Worm (Caenorhabditis elegans) whole organism, L3 larva: ENCODE measurements around the gene F29B9.7.
A peak's percentile ranks its signal among the peaks of the same experiment; 100 is the strongest.

ENCODE experiments used
- R02D3.7 ChIP-seq: fragments of 150-350 bp; optimal IDR thresholded peaks from 2 replicates; lab custom pipeline; 2014; ENCODE audit warnings: missing biosample characterization, missing genetic modification characterization
- ceh-16 ChIP-seq: sonication (generic microtip); optimal IDR thresholded peaks from 2 replicates; lab custom pipeline; 2017; ENCODE audit warnings: missing biosample characterization, missing genetic modification characterization
- ceh-28 ChIP-seq: fragments of 150-350 bp; optimal IDR thresholded peaks from 2 replicates; lab custom pipeline; 2014; ENCODE audit warnings: missing biosample characterization, missing genetic modification reagents, missing genetic modification characterization
- ceh-82 ChIP-seq: fragments of 150-350 bp; optimal IDR thresholded peaks from 2 replicates; lab custom pipeline; 2014; ENCODE audit warnings: missing biosample characterization, missing genetic modification characterization
- ceh-9 ChIP-seq: sonication (generic microtip); optimal IDR thresholded peaks from 2 replicates; lab custom pipeline; 2018; ENCODE audit warnings: missing biosample characterization, missing genetic modification characterization
- daf-12 ChIP-seq: fragments of 150-350 bp; optimal IDR thresholded peaks from 2 replicates; lab custom pipeline; 2014; ENCODE audit warnings: missing biosample characterization, missing genetic modification reagents, missing genetic modification characterization
- egl-5 ChIP-seq: fragments of 150-350 bp; optimal IDR thresholded peaks from 2 replicates; lab custom pipeline; 2017; ENCODE audit warnings: missing biosample characterization, missing genetic modification reagents, missing genetic modification characterization, inconsistent platforms
- elt-1 ChIP-seq: fragments of 150-350 bp; optimal IDR thresholded peaks from 2 replicates; lab custom pipeline; 2014; ENCODE audit warnings: missing biosample characterization, missing genetic modification characterization
- elt-2 ChIP-seq: sonication (generic microtip); optimal IDR thresholded peaks from 2 replicates; lab custom pipeline; 2016; ENCODE audit warnings: missing genetic modification reagents, mild to moderate bottlenecking, missing genetic modification characterization, missing compliant biosample characterization
- eor-1 ChIP-seq, 2 experiments: fragments of 150-350 bp; optimal IDR thresholded peaks; 2 replicates each; lab custom pipeline; 2014 to 2018; ENCODE audit warnings: missing biosample characterization in 2 of 2, missing genetic modification characterization in 2 of 2
- fkh-10 ChIP-seq: sonication (generic microtip); optimal IDR thresholded peaks from 2 replicates; lab custom pipeline; 2017; ENCODE audit warnings: missing biosample characterization, missing genetic modification reagents, missing genetic modification characterization
- fkh-2 ChIP-seq: fragments of 150-350 bp; optimal IDR thresholded peaks from 2 replicates; lab custom pipeline; 2014; ENCODE audit warnings: missing biosample characterization, missing genetic modification reagents, missing genetic modification characterization
- fos-1 ChIP-seq: fragments of 150-350 bp; optimal IDR thresholded peaks from 2 replicates; lab custom pipeline; 2014; ENCODE audit warnings: missing biosample characterization, missing genetic modification characterization
- hmg-11 ChIP-seq: sonication (generic microtip); optimal IDR thresholded peaks from 2 replicates; lab custom pipeline; 2016; ENCODE audit warnings: missing genetic modification characterization, missing compliant biosample characterization
- lin-15B ChIP-seq: fragments of 150-350 bp; optimal IDR thresholded peaks from 2 replicates; lab custom pipeline; 2014; ENCODE audit warnings: missing biosample characterization, missing genetic modification characterization
- lin-39 ChIP-seq: fragments of 150-350 bp; optimal IDR thresholded peaks from 2 replicates; lab custom pipeline; 2018; ENCODE audit warnings: missing biosample characterization, missing genetic modification reagents, missing genetic modification characterization
- lsy-12 ChIP-seq: sonication (generic microtip); optimal IDR thresholded peaks from 2 replicates; lab custom pipeline; 2016; ENCODE audit warnings: mild to moderate bottlenecking, missing genetic modification characterization, missing compliant biosample characterization
- mdl-1 ChIP-seq: fragments of 150-350 bp; optimal IDR thresholded peaks from 2 replicates; lab custom pipeline; 2014; ENCODE audit warnings: missing biosample characterization, missing genetic modification characterization
- mml-1 ChIP-seq: fragments of 150-350 bp; sonication (generic microtip); optimal IDR thresholded peaks from 3 replicates; lab custom pipeline; 2014; ENCODE audit warnings: missing biosample characterization, missing genetic modification characterization
- nhr-12 ChIP-seq: fragments of 150-350 bp; optimal IDR thresholded peaks from 2 replicates; lab custom pipeline; 2014; ENCODE audit warnings: missing biosample characterization, missing genetic modification characterization
- nhr-28 ChIP-seq: fragments of 150-350 bp; optimal IDR thresholded peaks from 2 replicates; lab custom pipeline; 2014; ENCODE audit warnings: missing biosample characterization, missing genetic modification characterization
- nhr-43 ChIP-seq: sonication (generic microtip); optimal IDR thresholded peaks from 2 replicates; lab custom pipeline; 2016; ENCODE audit warnings: mild to moderate bottlenecking, missing genetic modification characterization, missing compliant biosample characterization; ENCODE audit not compliant: poor library complexity, severe bottlenecking
- nhr-76 ChIP-seq: fragments of 150-350 bp; sonication (generic microtip); optimal IDR thresholded peaks from 5 replicates; lab custom pipeline; 2014; ENCODE audit warnings: missing biosample characterization, missing genetic modification characterization
- nhr-77 ChIP-seq: fragments of 150-350 bp; optimal IDR thresholded peaks from 2 replicates; lab custom pipeline; 2014; ENCODE audit warnings: missing biosample characterization, missing genetic modification characterization
- pha-4 ChIP-seq: fragments of 150-350 bp; optimal IDR thresholded peaks from 2 replicates; lab custom pipeline; 2014; ENCODE audit warnings: missing biosample characterization, missing genetic modification reagents, missing genetic modification characterization
- pqm-1 ChIP-seq: fragments of 150-350 bp; optimal IDR thresholded peaks from 2 replicates; lab custom pipeline; 2017; ENCODE audit warnings: missing biosample characterization, missing genetic modification characterization, inconsistent platforms
- sea-2 ChIP-seq: fragments of 150-350 bp; sonication (generic microtip); optimal IDR thresholded peaks from 4 replicates; lab custom pipeline; 2014; ENCODE audit warnings: missing biosample characterization, missing genetic modification reagents, missing genetic modification characterization
- skn-1 ChIP-seq: fragments of 150-350 bp; optimal IDR thresholded peaks from 2 replicates; lab custom pipeline; 2014; ENCODE audit warnings: missing biosample characterization, missing genetic modification characterization
- snpc-4 ChIP-seq: fragments of 150-350 bp; optimal IDR thresholded peaks from 2 replicates; lab custom pipeline; 2014; ENCODE audit warnings: missing biosample characterization, missing genetic modification characterization
- tbx-2 ChIP-seq: sonication (generic microtip); optimal IDR thresholded peaks from 2 replicates; lab custom pipeline; 2016; ENCODE audit warnings: mild to moderate bottlenecking, missing genetic modification characterization, missing compliant biosample characterization
- unc-39 ChIP-seq: sonication (generic microtip); optimal IDR thresholded peaks from 4 replicates; lab custom pipeline; 2017; ENCODE audit warnings: missing biosample characterization, missing genetic modification characterization
- unc-62 ChIP-seq: fragments of 150-350 bp; sonication (generic microtip); optimal IDR thresholded peaks from 4 replicates; lab custom pipeline; 2014; ENCODE audit warnings: missing biosample characterization, missing genetic modification reagents, missing genetic modification characterization
- zag-1 ChIP-seq: fragments of 150-350 bp; optimal IDR thresholded peaks from 2 replicates; lab custom pipeline; 2014; ENCODE audit warnings: missing biosample characterization, missing genetic modification characterization
- ztf-11 ChIP-seq: fragments of 150-350 bp; optimal IDR thresholded peaks from 2 replicates; lab custom pipeline; 2014; ENCODE audit warnings: missing biosample characterization, missing genetic modification characterization
- ztf-4 ChIP-seq: fragments of 150-350 bp; optimal IDR thresholded peaks from 2 replicates; lab custom pipeline; 2014; ENCODE audit warnings: missing biosample characterization, missing genetic modification characterization

The F29B9.7 gene

ce11 chrIV:4649460-4649859 is at the start of gene F29B9.7:
TSS of gene F29B9.7 (plus strand) at chrIV:4649760.
- TF ChIP-seq ceh-16 (no peak), lin-39 (tag; lab: Kevin White, UChicago) (no peak), ceh-82 (tag; lab: Kevin White, UChicago) (no peak), elt-1 (tag; lab: Kevin White, UChicago) (no peak), nhr-28 (tag; lab: Kevin White, UChicago) (no peak), R02D3.7 (tag; lab: Kevin White, UChicago) (no peak), fkh-10 (GFP tag; lab: Kevin White, UChicago) (no peak), mml-1 (tag; lab: Kevin White, UChicago) (no peak), elt-2 (tag; lab: Kevin White, UChicago) (no peak), lsy-12 (tag; lab: Kevin White, UChicago) (no peak)

ce11 chrIV:4602565-4602964 is 47.0 kb upstream of the F29B9.7 start, which contains the start of gene F19C7.4:
TSS of gene F19C7.4 (plus strand) at chrIV:4602865.
- TF ChIP-seq ceh-16 (no peak), unc-39 (no peak), elt-2 (tag; lab: Kevin White, UChicago) (no peak), unc-62 (GFP tag; lab: Kevin White, UChicago) (no peak)
- TF ChIP-seq, all 47 proteins: peak for 0

- TF ChIP-seq nhr-12 (tag; lab: Kevin White, UChicago) (no peak), pqm-1 (tag; lab: Kevin White, UChicago) (peak; percentile 42), fkh-2 (no peak), elt-2 (tag; lab: Kevin White, UChicago) (peak; percentile 73), unc-62 (GFP tag; lab: Kevin White, UChicago) (no peak), lin-15B (tag; lab: Kevin White, UChicago) (no peak)
- TF ChIP-seq, all 47 proteins: peak for 2
Measured at ce11 chrIV:4605608-4606007, 44.0 kb upstream of the F29B9.7 start, which contains the start of gene nspg-10. TSS of gene nspg-10 (plus strand) at chrIV:4605786.

- TF ChIP-seq tbx-2 (tag; lab: Kevin White, UChicago) (no peak), sea-2 (GFP tag; lab: Kevin White, UChicago) (no peak), nhr-43 (no peak), unc-62 (GFP tag; lab: Kevin White, UChicago) (no peak), pha-4 (no peak), skn-1 (tag; lab: Kevin White, UChicago) (no peak), lin-15B (tag; lab: Kevin White, UChicago) (no peak), daf-12 (tag; lab: Kevin White, UChicago) (no peak), ztf-4 (no peak), ceh-28 (tag; lab: Kevin White, UChicago) (no peak), nhr-76 (tag; lab: Kevin White, UChicago) (no peak), unc-39 (no peak), fos-1 (tag; lab: Kevin White, UChicago) (no peak), ztf-11 (tag; lab: Kevin White, UChicago) (no peak), hmg-11 (no peak), snpc-4 (tag; lab: Kevin White, UChicago) (no peak), nhr-77 (tag; lab: Kevin White, UChicago) (no peak)
Measured at ce11 chrIV:4608661-4609060, 40.9 kb upstream of the F29B9.7 start.

- TF ChIP-seq ceh-28 (tag; lab: Kevin White, UChicago), result no peak
- no peak for TF ChIP-seq egl-5 (tag; lab: Kevin White, UChicago)
- no peak for TF ChIP-seq elt-2 (tag; lab: Kevin White, UChicago)
- TF ChIP-seq nhr-76 (tag; lab: Kevin White, UChicago), result no peak
- no peak for TF ChIP-seq sea-2 (GFP tag; lab: Kevin White, UChicago)
- no peak for TF ChIP-seq pqm-1 (tag; lab: Kevin White, UChicago)
- TF ChIP-seq ceh-16, result no peak
- TF ChIP-seq snpc-4 (tag; lab: Kevin White, UChicago), result no peak
- TF ChIP-seq lin-39 (tag; lab: Kevin White, UChicago), result no peak
- TF ChIP-seq zag-1 (tag; lab: Kevin White, UChicago), result no peak
- no peak for TF ChIP-seq eor-1 (tag; optimal IDR thresholded peaks at IDR 0.05; lab: Kevin White, UChicago)
- TF ChIP-seq hmg-11, result no peak
- no peak for TF ChIP-seq ceh-9 (tag; lab: Kevin White, UChicago)
- no peak for TF ChIP-seq fkh-2
- TF ChIP-seq fos-1 (tag; lab: Kevin White, UChicago), result no peak
- no peak for TF ChIP-seq mdl-1
- TF ChIP-seq ztf-4, result no peak
- no peak for TF ChIP-seq tbx-2 (tag; lab: Kevin White, UChicago)
- TF ChIP-seq lin-15B (tag; lab: Kevin White, UChicago), result no peak
Measured at ce11 chrIV:4609568-4609967, 40.0 kb upstream of the F29B9.7 start, which contains the start of gene col-110. TSS of gene col-110 (minus strand) at chrIV:4609668.
